Worm (Caenorhabditis elegans): ENCODE data around the gene asns-1.

asns-1 gene

DNA sequence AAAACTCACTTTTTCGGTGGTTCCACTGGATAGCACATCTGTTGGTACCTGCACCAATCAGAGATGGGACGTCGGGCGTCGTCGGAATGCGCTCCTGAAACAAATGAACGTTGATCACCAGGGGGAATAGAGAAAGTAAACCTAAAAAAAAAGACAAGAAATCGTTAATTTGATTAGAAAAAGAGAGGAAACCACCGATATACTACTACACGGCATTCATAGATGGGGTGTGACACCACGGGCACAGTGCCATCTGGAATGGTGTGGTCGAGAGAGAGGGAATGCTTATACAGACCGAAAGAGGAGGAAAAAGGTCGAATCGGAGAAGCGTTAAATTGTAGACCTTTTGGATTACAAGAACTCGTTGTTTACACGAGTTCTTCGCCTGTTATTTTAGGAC is 42.1 kb downstream of the asns-1 start, which contains the start of gene C10B5.3:
TSS of gene C10B5.3 (minus strand) at position 101 of the 400 bp plus-strand sequence.
- TF ChIP-seq cog-1 (tag; optimal IDR thresholded peaks at IDR 0.05), result no peak
- TF ChIP-seq ztf-23 (GFP tag; IDR thresholded peaks at IDR 0.05), result 0 out of 2 replicates have a peak, but pooled peaks have one; percentile 15

ce11 chrV:8592691-8593307 is 46.8 kb downstream of the asns-1 start:
- no peak for TF ChIP-seq ztf-29 (GFP tag; IDR thresholded peaks at IDR 0.05)
- no peak for TF ChIP-seq ref-1 (GFP tag; conservative IDR thresholded peaks at IDR 0.05)
- TF ChIP-seq klf-2 (GFP tag; conservative IDR thresholded peaks at IDR 0.05), result no peak
- TF ChIP-seq T22C8.4 (GFP tag; IDR thresholded peaks at IDR 0.05), result no peak
- no peak for TF ChIP-seq cog-1 (tag; optimal IDR thresholded peaks at IDR 0.05)
- no peak for TF ChIP-seq ztf-23 (GFP tag; IDR thresholded peaks at IDR 0.05)
- no peak for TF ChIP-seq flt-1 (GFP tag; IDR thresholded peaks at IDR 0.05)
- TF ChIP-seq med-1 (GFP tag; optimal IDR thresholded peaks at IDR 0.05; ENCODE audit: insufficient read depth), result no peak
- no peak for TF ChIP-seq tab-1 (GFP tag; IDR thresholded peaks at IDR 0.05)

DNA sequence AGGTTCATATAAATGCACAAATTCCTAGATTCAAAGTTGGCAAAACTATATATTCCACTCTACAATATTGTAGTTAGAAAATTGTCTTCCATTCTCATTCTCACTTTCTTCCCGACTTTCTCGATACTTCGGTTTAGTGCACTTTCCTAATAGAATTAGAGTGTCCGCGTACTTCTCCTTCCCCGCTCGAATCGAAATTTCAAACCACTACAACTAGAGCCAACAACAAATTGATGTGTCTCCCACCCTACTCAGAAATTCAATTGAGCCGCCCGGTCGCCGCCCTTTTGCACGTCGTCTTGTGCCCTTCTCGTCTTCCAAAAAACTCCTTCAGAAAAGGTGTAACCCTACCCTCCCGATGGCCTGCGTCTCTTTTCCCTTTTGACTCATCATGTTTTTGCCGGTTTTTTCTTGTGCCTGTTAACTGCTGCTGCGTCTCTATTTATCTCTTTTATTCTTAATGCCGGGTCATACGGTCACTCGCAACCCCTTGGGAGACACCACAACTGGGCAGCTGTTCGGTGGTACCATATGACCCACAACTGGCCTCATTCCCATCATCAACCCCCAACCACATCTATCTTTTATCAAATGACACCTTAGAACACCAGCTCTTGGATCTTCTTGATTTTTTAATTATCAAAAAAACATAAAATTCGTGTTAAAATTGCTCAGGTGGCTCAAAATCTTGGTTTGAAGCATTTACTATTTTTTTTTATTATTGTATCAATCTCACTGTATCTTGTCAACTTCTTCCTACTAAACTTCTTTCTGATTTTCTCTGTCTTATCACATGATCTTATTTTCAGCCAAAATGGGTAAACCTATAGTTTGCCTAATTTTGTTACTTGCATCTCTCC is 48.4 kb downstream of the asns-1 start, which contains the start of gene tag-196:
TSS of gene tag-196 (plus strand) at position 810 of the 860 bp plus-strand sequence.
- TF ChIP-seq ztf-23 (GFP tag; IDR thresholded peaks at IDR 0.05) (no peak), ztf-29 (GFP tag; IDR thresholded peaks at IDR 0.05) (no peak), cog-1 (tag; optimal IDR thresholded peaks at IDR 0.05) (no peak), flt-1 (GFP tag; IDR thresholded peaks at IDR 0.05) (peak; percentile 43; the same call in 1 of the 2 replicates)
